Worm (Caenorhabditis elegans) whole organism, young adult: ENCODE measurements around the gene F19H6.5.

Experiments used
- T26A5.8 ChIP-seq: sonication (generic microtip); optimal IDR thresholded peaks from 2 replicates; lab custom pipeline; 2016; ENCODE audit warnings: missing genetic modification characterization, missing compliant biosample characterization
- hrde-1 ChIP-seq: sonication (generic microtip); optimal IDR thresholded peaks from 2 replicates; lab custom pipeline; 2016; ENCODE audit warnings: missing genetic modification characterization, mild to moderate bottlenecking, missing compliant biosample characterization, moderate library complexity, missing genotype, missing genetic modification reagents, borderline replicate concordance
- rec-8 ChIP-seq, 2 experiments: sonication (generic microtip); optimal IDR thresholded peaks; 2 replicates each; lab custom pipeline; 2016; ENCODE audit warnings: mild to moderate bottlenecking in 2 of 2, missing genetic modification characterization in 2 of 2, missing genetic modification reagents in 2 of 2, missing genotype in 2 of 2, missing biosample characterization in 1 of 2, missing compliant biosample characterization in 1 of 2, moderate library complexity in 1 of 2

ce11 chrX:12352872-12353271 lies 11.8 kb downstream of the F19H6.5 start, which contains the start of gene F42F12.4:
- TF ChIP-seq T26A5.8 (tag; lab: Kevin White, UChicago) (no peak), rec-8 (tag; optimal IDR thresholded peaks at IDR 0.05; lab: Kevin White, UChicago) (no peak), hrde-1 (tag; lab: Kevin White, UChicago) (no peak)
